Worm (Caenorhabditis elegans) whole organism, L1 larva: ENCODE data around the gene ZK816.1.

Experiments
- C04F5.9 ChIP-seq: sonication (generic microtip); optimal IDR thresholded peaks from 2 replicates; lab custom pipeline; 2016; ENCODE audit warnings: missing genetic modification characterization, missing compliant biosample characterization
- C16A3.4 ChIP-seq: fragments of 150-350 bp; optimal IDR thresholded peaks from 2 replicates; lab custom pipeline; 2014; ENCODE audit warnings: missing biosample characterization, missing genetic modification characterization
- C34B4.2 ChIP-seq: sonication (generic microtip); optimal IDR thresholded peaks from 2 replicates; lab custom pipeline; 2017; ENCODE audit warnings: mild to moderate bottlenecking, missing genetic modification characterization, missing compliant biosample characterization
- F16B12.6 ChIP-seq: fragments of 150-350 bp; optimal IDR thresholded peaks from 2 replicates; lab custom pipeline; 2014; ENCODE audit warnings: missing biosample characterization, missing genetic modification characterization
- Y116A8C.19 ChIP-seq: sonication (generic microtip); optimal IDR thresholded peaks from 2 replicates; lab custom pipeline; 2016; ENCODE audit warnings: missing compliant biosample characterization, missing genetic modification characterization, borderline replicate concordance
- aha-1 ChIP-seq: fragments of 150-350 bp; optimal IDR thresholded peaks from 2 replicates; lab custom pipeline; 2014; ENCODE audit warnings: missing biosample characterization, missing genetic modification characterization
- alr-1 ChIP-seq: fragments of 200-800 bp; sonication (Bioruptor generic); optimal IDR thresholded peaks from 2 replicates; lab custom pipeline; 2018; ENCODE audit warnings: borderline replicate concordance, mild to moderate bottlenecking, missing genetic modification characterization, missing compliant biosample characterization
- aly-2 ChIP-seq: fragments of 150-350 bp; optimal IDR thresholded peaks from 2 replicates; lab custom pipeline; 2014; ENCODE audit warnings: missing biosample characterization, missing genetic modification characterization
- blmp-1 ChIP-seq: fragments of 150-350 bp; optimal IDR thresholded peaks from 2 replicates; lab custom pipeline; 2014; ENCODE audit warnings: missing biosample characterization, missing genetic modification characterization
- ceh-63 ChIP-seq: fragments of 200-800 bp; sonication (Bioruptor generic); optimal IDR thresholded peaks from 2 replicates; lab custom pipeline; 2018; ENCODE audit warnings: mild to moderate bottlenecking, missing genetic modification characterization, missing compliant biosample characterization
- ceh-90 ChIP-seq: sonication (generic microtip); optimal IDR thresholded peaks from 2 replicates; lab custom pipeline; 2016; ENCODE audit warnings: missing genetic modification characterization, missing compliant biosample characterization
- ces-1 ChIP-seq: fragments of 150-350 bp; optimal IDR thresholded peaks from 2 replicates; lab custom pipeline; 2014; ENCODE audit warnings: missing biosample characterization, missing genetic modification reagents, missing genetic modification characterization
- dsc-1 ChIP-seq: sonication (generic microtip); optimal IDR thresholded peaks from 2 replicates; lab custom pipeline; 2016; ENCODE audit warnings: mild to moderate bottlenecking, missing genetic modification characterization, missing compliant biosample characterization
- elt-2 ChIP-seq: sonication (generic microtip); optimal IDR thresholded peaks from 2 replicates; lab custom pipeline; 2016; ENCODE audit warnings: missing genetic modification characterization, mild to moderate bottlenecking, inconsistent platforms, missing compliant biosample characterization, missing genetic modification reagents
- elt-3 ChIP-seq, 6 experiments: fragments of 150-350 bp in 1 of 6; sonication (generic microtip); optimal IDR thresholded peaks; 2 replicates each; lab custom pipeline; 2017 to 2018; ENCODE audit warnings: missing biosample characterization in 6 of 6, missing genetic modification characterization in 6 of 6, inconsistent platforms in 1 of 6
- ets-5 ChIP-seq: fragments of 200-800 bp; sonication (Bioruptor generic); IDR thresholded peaks from 2 replicates; pipeline ENCODE4 v1.3.6; 2022; ENCODE audit warnings: missing genetic modification characterization, missing compliant biosample characterization
- fkh-8 ChIP-seq: sonication (generic microtip); optimal IDR thresholded peaks from 2 replicates; lab custom pipeline; 2016; ENCODE audit warnings: mild to moderate bottlenecking, missing genetic modification characterization, missing compliant biosample characterization
- fos-1 ChIP-seq: fragments of 150-350 bp; optimal IDR thresholded peaks from 2 replicates; lab custom pipeline; 2014; ENCODE audit warnings: missing biosample characterization, missing genetic modification characterization
- grh-1 ChIP-seq: fragments of 200-800 bp; sonication (Bioruptor generic); IDR thresholded peaks from 2 replicates; pipeline ENCODE4 v1.3.6; 2022; ENCODE audit warnings: missing genetic modification reagents, missing genetic modification characterization, missing compliant biosample characterization
- hlh-17 ChIP-seq: fragments of 200-800 bp; sonication (Bioruptor generic); optimal IDR thresholded peaks from 2 replicates; lab custom pipeline; 2018; ENCODE audit warnings: missing genetic modification characterization, mild to moderate bottlenecking, missing compliant biosample characterization, moderate library complexity, borderline replicate concordance
- isw-1 ChIP-seq: fragments of 200-800 bp; sonication (Bioruptor generic); IDR thresholded peaks from 2 replicates; pipeline ENCODE4 v1.3.6; 2022; ENCODE audit warnings: missing genetic modification characterization, missing compliant biosample characterization
- lin-13 ChIP-seq: fragments of 150-350 bp; optimal IDR thresholded peaks from 2 replicates; lab custom pipeline; 2014; ENCODE audit warnings: missing biosample characterization, missing genetic modification reagents, missing genetic modification characterization
- lin-14 ChIP-seq: fragments of 200-800 bp; sonication (Bioruptor generic); optimal IDR thresholded peaks from 2 replicates; lab custom pipeline; 2018; ENCODE audit warnings: mild to moderate bottlenecking, missing genetic modification characterization, moderate library complexity, missing compliant biosample characterization
- lin-35 ChIP-seq, 2 experiments: fragments of 150-350 bp; optimal IDR thresholded peaks; 2 replicates each; lab custom pipeline; 2014; ENCODE audit warnings: missing biosample characterization in 2 of 2, missing genetic modification characterization in 2 of 2, missing genetic modification reagents in 2 of 2
- lsy-2 ChIP-seq, 2 experiments: fragments of 150-350 bp; optimal IDR thresholded peaks; 2 replicates each; lab custom pipeline; 2014; ENCODE audit warnings: missing biosample characterization in 2 of 2, missing genetic modification characterization in 2 of 2
- mab-9 ChIP-seq: fragments of 200-800 bp; sonication (Bioruptor generic); IDR thresholded peaks from 2 replicates; pipeline ENCODE4 v1.3.6; 2022; ENCODE audit warnings: missing genetic modification reagents, missing genetic modification characterization, missing compliant biosample characterization
- mdl-1 ChIP-seq, 2 experiments: fragments of 150-350 bp; optimal IDR thresholded peaks; 2 replicates each; lab custom pipeline; 2014 to 2017; ENCODE audit warnings: missing biosample characterization in 2 of 2, missing genetic modification characterization in 2 of 2, inconsistent platforms in 1 of 2
- mef-2 ChIP-seq: fragments of 150-350 bp; optimal IDR thresholded peaks from 2 replicates; lab custom pipeline; 2014; ENCODE audit warnings: missing biosample characterization, missing genetic modification characterization
- mep-1 ChIP-seq: fragments of 150-350 bp; optimal IDR thresholded peaks from 2 replicates; lab custom pipeline; 2014; ENCODE audit warnings: missing biosample characterization, missing genetic modification characterization
- nhr-19 ChIP-seq: fragments of 200-800 bp; sonication (Bioruptor generic); conservative IDR thresholded peaks from 2 replicates; pipeline ENCODE4 v1.3.6; 2022; ENCODE audit warnings: missing genetic modification characterization, missing compliant biosample characterization
- nhr-20 ChIP-seq: sonication (generic microtip); optimal IDR thresholded peaks from 2 replicates; lab custom pipeline; 2016; ENCODE audit warnings: mild to moderate bottlenecking, missing genetic modification characterization, missing compliant biosample characterization
- nhr-237 ChIP-seq: fragments of 150-350 bp; optimal IDR thresholded peaks from 2 replicates; lab custom pipeline; 2014; ENCODE audit warnings: missing biosample characterization, missing genetic modification characterization
- nhr-76 ChIP-seq: sonication (generic microtip); optimal IDR thresholded peaks from 2 replicates; lab custom pipeline; 2017; ENCODE audit warnings: missing biosample characterization, missing genetic modification characterization
- nhr-77 ChIP-seq: fragments of 150-350 bp; optimal IDR thresholded peaks from 2 replicates; lab custom pipeline; 2014; ENCODE audit warnings: missing biosample characterization, missing genetic modification characterization
- nhr-84 ChIP-seq: sonication (generic microtip); optimal IDR thresholded peaks from 2 replicates; lab custom pipeline; 2017; ENCODE audit warnings: missing biosample characterization, missing genetic modification characterization
- nhr-85 ChIP-seq: sonication (generic microtip); peaks from one replicate; lab custom pipeline; 2016; ENCODE audit warnings: missing genetic modification characterization, inconsistent platforms, missing compliant biosample characterization
- nhr-90 ChIP-seq: sonication (generic microtip); optimal IDR thresholded peaks from 2 replicates; lab custom pipeline; 2016; ENCODE audit warnings: mild to moderate bottlenecking, missing genetic modification characterization, missing compliant biosample characterization; ENCODE audit not compliant: poor library complexity
- pqm-1 ChIP-seq: sonication (generic microtip); optimal IDR thresholded peaks from 3 replicates; lab custom pipeline; 2017; ENCODE audit warnings: missing biosample characterization, missing genetic modification characterization
- rnt-1 ChIP-seq: sonication (generic microtip); optimal IDR thresholded peaks from 2 replicates; lab custom pipeline; 2016; ENCODE audit warnings: mild to moderate bottlenecking, missing genetic modification characterization, moderate library complexity, missing compliant biosample characterization
- skn-1 ChIP-seq: fragments of 150-350 bp; optimal IDR thresholded peaks from 2 replicates; lab custom pipeline; 2014; ENCODE audit warnings: missing biosample characterization, missing genetic modification characterization
- snpc-4 ChIP-seq: fragments of 150-350 bp; optimal IDR thresholded peaks from 2 replicates; lab custom pipeline; 2014; ENCODE audit warnings: missing biosample characterization, missing genetic modification characterization
- snu-23 ChIP-seq: sonication (generic microtip); optimal IDR thresholded peaks from 2 replicates; lab custom pipeline; 2016; ENCODE audit warnings: missing genetic modification characterization, missing compliant biosample characterization
- sox-4 ChIP-seq: sonication (generic microtip); optimal IDR thresholded peaks from 2 replicates; lab custom pipeline; 2016; ENCODE audit warnings: missing genetic modification characterization, missing compliant biosample characterization
- tbx-2 ChIP-seq: sonication (generic microtip); optimal IDR thresholded peaks from 2 replicates; lab custom pipeline; 2016; ENCODE audit warnings: missing genetic modification characterization, missing compliant biosample characterization
- unc-130 ChIP-seq: fragments of 150-350 bp; optimal IDR thresholded peaks from 2 replicates; lab custom pipeline; 2017; ENCODE audit warnings: missing biosample characterization, missing genetic modification characterization, inconsistent platforms
- vab-15 ChIP-seq: sonication (generic microtip); optimal IDR thresholded peaks from 2 replicates; lab custom pipeline; 2017; ENCODE audit warnings: missing genotype, mild to moderate bottlenecking, missing genetic modification characterization, missing compliant biosample characterization
- xbp-1 ChIP-seq: sonication (generic microtip); optimal IDR thresholded peaks from 2 replicates; lab custom pipeline; 2016; ENCODE audit warnings: missing genetic modification characterization, missing compliant biosample characterization
- zag-1 ChIP-seq: fragments of 150-350 bp; optimal IDR thresholded peaks from 2 replicates; lab custom pipeline; 2014; ENCODE audit warnings: missing biosample characterization, missing genetic modification characterization

The ZK816.1 gene

ce11 chrX:3339882-3340281 is 11.6 kb upstream of the ZK816.1 start (continued):
- TF ChIP-seq Y116A8C.19 (tag; lab: Kevin White, UChicago): no peak
- TF ChIP-seq tbx-2: no peak
- TF ChIP-seq mab-9: no peak
- no peak for TF ChIP-seq mep-1 (tag; lab: Kevin White, UChicago)
- peak; percentile 30 for TF ChIP-seq sox-4
- TF ChIP-seq lin-13: no peak
- TF ChIP-seq elt-3 (tag; optimal IDR thresholded peaks at IDR 0.05; lab: Kevin White, UChicago): no peak
- no peak for TF ChIP-seq ces-1 (GFP tag; lab: Kevin White, UChicago)
- TF ChIP-seq hlh-17 (GFP tag; lab: Kevin White, UChicago): no peak
- TF ChIP-seq aly-2: no peak
- TF ChIP-seq C34B4.2 (tag; lab: Kevin White, UChicago): no peak
- no peak for TF ChIP-seq ceh-63 (GFP tag; lab: Kevin White, UChicago)

ce11 chrX:3343620-3344197 is 7.8 kb upstream of the ZK816.1 start:
- TF ChIP-seq C04F5.9 (tag; lab: Kevin White, UChicago): no peak
- TF ChIP-seq snpc-4 (tag; lab: Kevin White, UChicago): no peak
- no peak for TF ChIP-seq sox-4
- peak; percentile 7 for TF ChIP-seq snu-23 (GFP tag; lab: Kevin White, UChicago)
- TF ChIP-seq aly-2: no peak
- no peak for TF ChIP-seq fkh-8 (tag; lab: Kevin White, UChicago)
- TF ChIP-seq zag-1 (tag; lab: Kevin White, UChicago): no peak
- TF ChIP-seq lin-14 (GFP tag; lab: Kevin White, UChicago): peak; percentile 48
- TF ChIP-seq nhr-85: peak; percentile 49
- TF ChIP-seq unc-130 (tag; lab: Kevin White, UChicago): no peak
- TF ChIP-seq ceh-90: no peak
- no peak for TF ChIP-seq elt-2 (tag; lab: Kevin White, UChicago)
- no peak for TF ChIP-seq ets-5 (GFP tag; lab: Robert Waterston, UW)
- no peak for TF ChIP-seq nhr-77 (tag; lab: Kevin White, UChicago)
- TF ChIP-seq ceh-63 (GFP tag; lab: Kevin White, UChicago): no peak
- peak in 1 of 2 experiments; percentile 1 for TF ChIP-seq lin-35 (GFP tag; optimal IDR thresholded peaks at IDR 0.05; lab: Kevin White, UChicago)
- peak; percentile 15 for TF ChIP-seq rnt-1 (tag; lab: Kevin White, UChicago)
- peak; percentile 9 for TF ChIP-seq blmp-1
- no peak for TF ChIP-seq vab-15
- no peak for TF ChIP-seq isw-1 (GFP tag; lab: Robert Waterston, UW)
- TF ChIP-seq grh-1 (GFP tag; lab: Robert Waterston, UW): no peak
- TF ChIP-seq ces-1 (GFP tag; lab: Kevin White, UChicago): no peak
- TF ChIP-seq Y116A8C.19 (tag; lab: Kevin White, UChicago): no peak
- no peak for TF ChIP-seq nhr-237 (tag; lab: Kevin White, UChicago)
- TF ChIP-seq dsc-1: no peak
- no peak for TF ChIP-seq mef-2 (tag; lab: Kevin White, UChicago)
- no peak for TF ChIP-seq aha-1 (tag; lab: Kevin White, UChicago)
- no peak for TF ChIP-seq pqm-1
- no peak for TF ChIP-seq xbp-1 (tag; lab: Kevin White, UChicago)

ce11 chrX:3347904-3348441 is 3.5 kb upstream of the ZK816.1 start, which contains the start of gene ZK816.3:
Gene ZK816.3, plus strand, starts transcription at chrX:3348391.
- TF ChIP-seq unc-130 (tag; lab: Kevin White, UChicago) (peak; percentile 9), alr-1 (no peak), rnt-1 (tag; lab: Kevin White, UChicago) (peak; percentile 64), lin-35 (GFP tag; optimal IDR thresholded peaks at IDR 0.05; lab: Kevin White, UChicago) (peak in 1 of 2 experiments; percentile 41), mef-2 (tag; lab: Kevin White, UChicago) (no peak), elt-2 (tag; lab: Kevin White, UChicago) (no peak), mdl-1 (tag; optimal IDR thresholded peaks at IDR 0.05; lab: Kevin White, UChicago) (no peak), ceh-90 (no peak), C16A3.4 (tag; lab: Kevin White, UChicago) (peak; percentile 23), snu-23 (GFP tag; lab: Kevin White, UChicago) (peak; percentile 58), nhr-84 (tag; lab: Kevin White, UChicago) (no peak), ces-1 (GFP tag; lab: Kevin White, UChicago) (no peak), fos-1 (tag; lab: Kevin White, UChicago) (no peak), F16B12.6 (tag; lab: Kevin White, UChicago) (no peak), nhr-19 (GFP tag; lab: Robert Waterston, UW) (peak; percentile 30; the same call in 1 of the 2 replicates), lsy-2 (tag; optimal IDR thresholded peaks at IDR 0.05; lab: Kevin White, UChicago) (peak in 1 of 2 experiments; percentile 27), zag-1 (tag; lab: Kevin White, UChicago) (no peak), tbx-2 (no peak), nhr-76 (no peak), nhr-90 (tag; lab: Kevin White, UChicago) (peak; percentile 63), skn-1 (tag; lab: Kevin White, UChicago) (peak; percentile 46), nhr-20 (tag; lab: Kevin White, UChicago) (peak; percentile 41)
